Fruit fly (Drosophila melanogaster) whole organism: ENCODE measurements around the gene kni.

Experiments used
- CG8478 ChIP-seq: fragments of >200 bp; optimal IDR thresholded peaks from 2 replicates; lab custom pipeline; 2018; ENCODE audit warnings: inconsistent platforms
- Dll ChIP-seq: fragments of >200 bp; optimal IDR thresholded peaks from 2 replicates; lab custom pipeline; 2017
- EcR ChIP-seq, 2 experiments: fragments of >200 bp; optimal IDR thresholded peaks; 2 replicates each; lab custom pipeline; 2017; ENCODE audit warnings: missing biosample characterization in 2 of 2, missing genetic modification characterization in 2 of 2, missing genetic modification reagents in 2 of 2
- usp ChIP-seq: fragments of >200 bp; optimal IDR thresholded peaks from 2 replicates; lab custom pipeline; 2017; ENCODE audit warnings: missing biosample characterization, missing genetic modification characterization, mixed read lengths

DNA sequence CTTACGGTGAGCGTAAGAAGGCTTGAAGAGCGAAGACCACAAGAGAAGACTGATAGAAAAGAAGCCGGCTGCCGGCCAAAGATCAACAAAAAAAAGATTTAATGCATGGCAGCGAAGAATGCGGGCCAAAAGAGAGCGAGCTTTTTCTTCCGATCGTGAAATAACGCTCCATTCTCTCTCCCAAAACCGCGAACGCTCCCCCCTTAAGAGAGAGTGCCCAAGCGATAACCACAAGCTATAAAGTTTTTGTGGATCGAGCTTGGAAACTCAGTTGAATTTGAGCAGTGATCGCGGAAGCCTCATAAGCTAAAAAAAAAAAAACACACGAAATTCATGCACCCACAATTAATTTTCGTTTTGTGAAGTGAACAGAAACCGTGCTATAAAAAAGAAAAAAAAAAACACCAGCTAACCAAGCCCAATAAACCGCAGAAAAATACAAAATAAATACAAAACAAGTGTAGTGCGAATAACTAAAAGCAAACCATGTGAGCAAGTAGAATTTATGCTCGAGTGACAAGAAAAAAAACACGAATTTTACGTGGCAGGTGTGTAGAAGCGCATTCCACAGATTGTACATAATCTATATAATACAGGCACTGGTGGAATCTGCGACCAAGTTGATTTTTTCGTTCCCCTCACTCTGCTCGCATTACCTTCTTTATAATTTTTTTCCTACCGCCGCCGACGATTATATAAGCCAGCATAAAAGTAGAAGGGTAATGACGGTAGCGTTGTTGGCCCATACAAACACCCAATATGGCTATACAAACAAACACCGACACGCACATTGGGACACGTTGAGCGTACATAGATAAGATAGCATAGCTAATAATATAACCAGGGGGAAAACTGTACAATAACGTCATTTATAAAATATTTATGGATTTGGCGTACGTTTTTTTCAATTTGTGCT is 35.4 kb upstream of the kni start, which contains the start of gene CG13252:
- TF ChIP-seq Dll (lab: Kevin White, UChicago) (peak; percentile 84), usp (GFP tag; lab: Kevin White, UChicago) (no peak), CG8478 (lab: Kevin White, UChicago) (no peak), EcR (GFP tag; optimal IDR thresholded peaks at IDR 0.05; lab: Kevin White, UChicago) (no peak)
